Fruit fly (Drosophila melanogaster) whole organism, embryonic: ENCODE measurements around the gene CG3626.
A peak's percentile ranks its signal among the peaks of the same experiment; 100 is the strongest.

ENCODE experiments used
- Bteb2 ChIP-seq: fragments of 200-800 bp; sonication (Bioruptor generic); optimal IDR thresholded peaks from 2 replicates; lab custom pipeline; 2016; ENCODE audit warnings: missing biosample characterization, missing genetic modification characterization
- C15 ChIP-seq: fragments of 200-800 bp; sonication (Bioruptor generic); IDR thresholded peaks from 3 replicates; pipeline ENCODE4 v1.3.6; 2022; ENCODE audit warnings: missing biosample characterization, missing genetic modification characterization
- CG10209 ChIP-seq: fragments of 200-800 bp; sonication (Bioruptor generic); optimal IDR thresholded peaks from 3 replicates; lab custom pipeline; 2017; ENCODE audit warnings: missing biosample characterization, mild to moderate bottlenecking, missing genetic modification characterization, missing genetic modification reagents
- CG10959 ChIP-seq: fragments of 200-800 bp; sonication (Bioruptor generic); IDR thresholded peaks from 2 replicates; pipeline ENCODE4 v1.3.6; 2022; ENCODE audit warnings: missing biosample characterization, missing genetic modification characterization
- CG11504 ChIP-seq: fragments of 200-800 bp; sonication (Bioruptor generic); optimal IDR thresholded peaks from 3 replicates; lab custom pipeline; 2019; ENCODE audit warnings: missing biosample characterization, mild to moderate bottlenecking, missing genetic modification characterization, moderate library complexity
- CG11695 ChIP-seq: fragments of 200-800 bp; sonication (Bioruptor generic); IDR thresholded peaks from 3 replicates; pipeline ENCODE4 v1.3.6; 2022; ENCODE audit warnings: missing biosample characterization, missing genetic modification characterization
- CG12155 ChIP-seq: fragments of 200-800 bp; sonication (Bioruptor generic); optimal IDR thresholded peaks from 3 replicates; lab custom pipeline; 2016; ENCODE audit warnings: missing biosample characterization, missing genetic modification characterization
- CG12942 ChIP-seq: fragments of 200-800 bp; sonication (Bioruptor generic); optimal IDR thresholded peaks from 3 replicates; lab custom pipeline; 2016; ENCODE audit warnings: missing biosample characterization, missing genetic modification characterization
- CG15011 ChIP-seq: fragments of 200-800 bp; sonication (Bioruptor generic); optimal IDR thresholded peaks from 3 replicates; lab custom pipeline; 2018; ENCODE audit warnings: missing biosample characterization, mild to moderate bottlenecking, missing genetic modification characterization
- CG1529 ChIP-seq: fragments of 200-800 bp; sonication (Bioruptor generic); optimal IDR thresholded peaks from 3 replicates; lab custom pipeline; 2018; ENCODE audit warnings: missing biosample characterization, missing genetic modification characterization
- CG17186 ChIP-seq: fragments of 200-800 bp; sonication (Bioruptor generic); optimal IDR thresholded peaks from 3 replicates; lab custom pipeline; 2017; ENCODE audit warnings: missing biosample characterization, missing genetic modification reagents, missing genetic modification characterization
- CG17912 ChIP-seq: fragments of 200-800 bp; sonication (Bioruptor generic); optimal IDR thresholded peaks from 2 replicates; lab custom pipeline; 2018; ENCODE audit warnings: missing biosample characterization, mild to moderate bottlenecking, missing genetic modification characterization
- CG1792 ChIP-seq: fragments of 200-800 bp; sonication (Bioruptor generic); optimal IDR thresholded peaks from 2 replicates; lab custom pipeline; 2016; ENCODE audit warnings: missing biosample characterization, missing genetic modification characterization
- CG18599 ChIP-seq: fragments of 200-800 bp; sonication (Bioruptor generic); optimal IDR thresholded peaks from 3 replicates; lab custom pipeline; 2017; ENCODE audit warnings: missing biosample characterization, missing genetic modification characterization, mild to moderate bottlenecking, moderate library complexity, missing genetic modification reagents
- CG30431 ChIP-seq: fragments of 200-800 bp; sonication (Bioruptor generic); optimal IDR thresholded peaks from 2 replicates; lab custom pipeline; 2017; ENCODE audit warnings: missing biosample characterization, missing genetic modification characterization
- CG3407 ChIP-seq: fragments of 200-800 bp; sonication (Bioruptor generic); optimal IDR thresholded peaks from 2 replicates; lab custom pipeline; 2018; ENCODE audit warnings: missing biosample characterization, mild to moderate bottlenecking, missing genetic modification characterization
- CG5180 ChIP-seq: fragments of 200-800 bp; sonication (Bioruptor generic); optimal IDR thresholded peaks from 3 replicates; lab custom pipeline; 2017; ENCODE audit warnings: missing biosample characterization, missing genetic modification characterization, mild to moderate bottlenecking, moderate library complexity, missing genetic modification reagents
- CG7556 ChIP-seq: fragments of 200-800 bp; sonication (Bioruptor generic); optimal IDR thresholded peaks from 2 replicates; lab custom pipeline; 2017; ENCODE audit warnings: missing biosample characterization, mild to moderate bottlenecking, missing genetic modification characterization
- CG8089 ChIP-seq: fragments of 200-800 bp; sonication (Bioruptor generic); optimal IDR thresholded peaks from 3 replicates; lab custom pipeline; 2016; ENCODE audit warnings: missing biosample characterization, missing genetic modification characterization
- CG8478 ChIP-seq: fragments of >200 bp; optimal IDR thresholded peaks from 2 replicates; lab custom pipeline; 2018
- Camta ChIP-seq: fragments of 200-800 bp; sonication (Bioruptor generic); optimal IDR thresholded peaks from 2 replicates; lab custom pipeline; 2016; ENCODE audit warnings: missing biosample characterization, missing genetic modification characterization
- CrebB ChIP-seq: fragments of 200-800 bp; sonication (Bioruptor generic); optimal IDR thresholded peaks from 3 replicates; lab custom pipeline; 2018; ENCODE audit warnings: missing biosample characterization, mild to moderate bottlenecking, missing genetic modification characterization
- Dll ChIP-seq: fragments of 200-800 bp; sonication (Bioruptor generic); IDR thresholded peaks from 4 replicates; pipeline ENCODE4 v1.3.6; 2022; ENCODE audit warnings: missing biosample characterization, missing genetic modification characterization; ENCODE audit not compliant: partially characterized antibody
- H2.0 ChIP-seq: fragments of 200-800 bp; sonication (Bioruptor generic); IDR thresholded peaks from 2 replicates; pipeline ENCODE4 v1.3.6; 2022; ENCODE audit warnings: missing biosample characterization, missing genetic modification characterization
- MBD-R2 ChIP-seq: fragments of 200-800 bp; sonication (Bioruptor generic); IDR thresholded peaks from 2 replicates; pipeline ENCODE4 v1.3.6; 2022; ENCODE audit warnings: missing biosample characterization, missing genetic modification characterization
- Neu2 ChIP-seq: fragments of 200-800 bp; sonication (Bioruptor generic); optimal IDR thresholded peaks from 3 replicates; lab custom pipeline; 2016; ENCODE audit warnings: missing biosample characterization, missing genetic modification characterization, borderline replicate concordance
- Opbp ChIP-seq: fragments of 200-800 bp; sonication (Bioruptor generic); IDR thresholded peaks from 3 replicates; pipeline ENCODE4 v1.3.6; 2022; ENCODE audit warnings: missing biosample characterization, missing genetic modification characterization; ENCODE audit not compliant: partially characterized antibody
- Pdp1 ChIP-seq, 2 experiments: fragments of 200-800 bp; sonication (Bioruptor generic); optimal IDR thresholded peaks; 3 replicates each; lab custom pipeline; 2016; ENCODE audit warnings: missing biosample characterization in 2 of 2, missing genetic modification characterization in 2 of 2, mild to moderate bottlenecking in 1 of 2, moderate library complexity in 1 of 2
- ase ChIP-seq: fragments of 200-800 bp; sonication (Bioruptor generic); IDR thresholded peaks from 3 replicates; pipeline ENCODE4 v1.3.6; 2022; ENCODE audit warnings: missing biosample characterization, missing genetic modification characterization
- ato ChIP-seq: fragments of 200-800 bp; sonication (Bioruptor generic); IDR thresholded peaks from 2 replicates; pipeline ENCODE4 v1.3.6; 2022; ENCODE audit warnings: missing biosample characterization, missing genetic modification characterization; ENCODE audit not compliant: partially characterized antibody
- az2 ChIP-seq: fragments of 200-800 bp; sonication (Bioruptor generic); optimal IDR thresholded peaks from 3 replicates; lab custom pipeline; 2016; ENCODE audit warnings: missing biosample characterization, missing genetic modification characterization
- bcd ChIP-seq: fragments of 200-800 bp; sonication (Bioruptor generic); optimal IDR thresholded peaks from 2 replicates; lab custom pipeline; 2017; ENCODE audit warnings: missing biosample characterization, mild to moderate bottlenecking, missing genetic modification characterization
- bowl ChIP-seq: fragments of 200-800 bp; sonication (Bioruptor generic); IDR thresholded peaks from 2 replicates; pipeline ENCODE4 v1.3.6; 2022; ENCODE audit warnings: missing biosample characterization, missing genetic modification characterization
- cas ChIP-seq: fragments of 200-800 bp; sonication (Bioruptor generic); IDR thresholded peaks from 2 replicates; pipeline ENCODE4 v1.3.6; 2022; ENCODE audit warnings: missing biosample characterization, missing genetic modification characterization
- chif ChIP-seq, 2 experiments: fragments of 200-800 bp; sonication (Bioruptor generic); optimal IDR thresholded peaks; 3 replicates each; lab custom pipeline; 2016; ENCODE audit warnings: missing biosample characterization in 2 of 2, missing genetic modification characterization in 2 of 2
- dan ChIP-seq: fragments of 200-800 bp; sonication (Bioruptor generic); IDR thresholded peaks from 2 replicates; pipeline ENCODE4 v1.3.6; 2022; ENCODE audit warnings: missing biosample characterization, missing genetic modification characterization
- ems ChIP-seq: fragments of 200-800 bp; sonication (Bioruptor generic); optimal IDR thresholded peaks from 3 replicates; lab custom pipeline; 2016; ENCODE audit warnings: missing biosample characterization, missing genetic modification characterization
- eve ChIP-seq, 2 experiments: fragments of >200 bp; optimal IDR thresholded peaks; 2 replicates each; lab custom pipeline; 2017; ENCODE audit warnings: missing biosample characterization in 2 of 2, missing genetic modification characterization in 2 of 2
- fu2 ChIP-seq: fragments of 200-800 bp; sonication (Bioruptor generic); optimal IDR thresholded peaks from 2 replicates; lab custom pipeline; 2016; ENCODE audit warnings: missing biosample characterization, missing genetic modification characterization
- ham ChIP-seq: fragments of 200-800 bp; sonication (Bioruptor generic); IDR thresholded peaks from 2 replicates; pipeline ENCODE4 v1.3.6; 2022; ENCODE audit warnings: missing biosample characterization, missing genetic modification characterization
- insv ChIP-seq, 2 experiments: fragments of 200-800 bp; sonication (Bioruptor generic); optimal IDR thresholded peaks; 3 replicates each; lab custom pipeline; 2016 to 2018; ENCODE audit warnings: missing biosample characterization in 2 of 2, missing genetic modification characterization in 2 of 2
- lab ChIP-seq: fragments of 200-800 bp; sonication (Bioruptor generic); optimal IDR thresholded peaks from 3 replicates; lab custom pipeline; 2017; ENCODE audit warnings: missing biosample characterization, missing genetic modification characterization, mild to moderate bottlenecking, moderate library complexity, missing genetic modification reagents
- lbe ChIP-seq: fragments of 200-800 bp; sonication (Bioruptor generic); optimal IDR thresholded peaks from 2 replicates; lab custom pipeline; 2016; ENCODE audit warnings: missing biosample characterization, mild to moderate bottlenecking, missing genetic modification characterization
- oc ChIP-seq: fragments of 200-800 bp; sonication (Bioruptor generic); optimal IDR thresholded peaks from 2 replicates; lab custom pipeline; 2018; ENCODE audit warnings: missing biosample characterization, mild to moderate bottlenecking, missing genetic modification characterization, moderate library complexity
- p53 ChIP-seq: fragments of 200-800 bp; sonication (Bioruptor generic); optimal IDR thresholded peaks from 2 replicates; lab custom pipeline; 2016; ENCODE audit warnings: missing biosample characterization, missing genetic modification characterization
- phol ChIP-seq: fragments of 200-800 bp; sonication (Bioruptor generic); optimal IDR thresholded peaks from 3 replicates; lab custom pipeline; 2018; ENCODE audit warnings: missing biosample characterization, mild to moderate bottlenecking, missing genetic modification characterization, moderate library complexity
- schlank ChIP-seq: fragments of 200-800 bp; sonication (Bioruptor generic); optimal IDR thresholded peaks from 2 replicates; lab custom pipeline; 2018; ENCODE audit warnings: missing biosample characterization, mild to moderate bottlenecking, missing genetic modification characterization
- sob ChIP-seq: fragments of 200-800 bp; sonication (Bioruptor generic); IDR thresholded peaks from 2 replicates; pipeline ENCODE4 v1.3.6; 2022; ENCODE audit warnings: missing biosample characterization, missing genetic modification characterization
- sr ChIP-seq: fragments of 200-800 bp; sonication (Bioruptor generic); IDR thresholded peaks from 3 replicates; pipeline ENCODE4 v1.3.6; 2022; ENCODE audit warnings: missing biosample characterization, missing genetic modification characterization
- unpg ChIP-seq: fragments of 200-800 bp; sonication (Bioruptor generic); optimal IDR thresholded peaks from 3 replicates; lab custom pipeline; 2018; ENCODE audit warnings: missing biosample characterization, mild to moderate bottlenecking, missing genetic modification characterization, moderate library complexity
- vnd ChIP-seq: fragments of 200-800 bp; sonication (Bioruptor generic); IDR thresholded peaks from 3 replicates; pipeline ENCODE4 v1.3.6; 2022; ENCODE audit warnings: missing biosample characterization, missing genetic modification characterization; ENCODE audit not compliant: partially characterized antibody
- wdn ChIP-seq: fragments of 200-800 bp; sonication (Bioruptor generic); IDR thresholded peaks from 2 replicates; pipeline ENCODE4 v1.3.6; 2022; ENCODE audit warnings: missing biosample characterization, missing genetic modification characterization

CG3626 gene

dm6 chrX:4366196-4366595 is at the start of gene CG3626 (continued):
- TF ChIP-seq eve (GFP tag; optimal IDR thresholded peaks at IDR 0.05; lab: Kevin White, UChicago) (no peak), CG3407 (GFP tag; lab: Kevin White, UChicago) (no peak), phol (tag; lab: Kevin White, UChicago) (peak; percentile 49), MBD-R2 (GFP tag; lab: Robert Waterston, UW) (peak; percentile 90), ems (GFP tag; lab: Kevin White, UChicago) (no peak), lab (GFP tag; lab: Kevin White, UChicago) (no peak), az2 (GFP tag; lab: Kevin White, UChicago) (no peak), oc (tag; lab: Kevin White, UChicago) (no peak), Bteb2 (GFP tag; lab: Kevin White, UChicago) (no peak), bcd (peak; percentile 27), H2.0 (no peak), CG10209 (no peak), CrebB (tag; lab: Kevin White, UChicago) (no peak), CG10959 (no peak), CG11695 (GFP tag; lab: Robert Waterston, UW) (no peak), CG1529 (no peak), dan (no peak), lbe (GFP tag; lab: Kevin White, UChicago) (no peak), CG8478 (lab: Kevin White, UChicago) (no peak), unpg (no peak), Camta (GFP tag; lab: Kevin White, UChicago) (no peak), Dll (GFP tag; lab: Robert Waterston, UW) (peak; percentile 81), insv (GFP tag; optimal IDR thresholded peaks at IDR 0.05; lab: Kevin White, UChicago) (peak in 1 of 2 experiments; percentile 23), sr (GFP tag; lab: Robert Waterston, UW) (no peak), CG11504 (tag; lab: Kevin White, UChicago) (no peak), Neu2 (GFP tag; lab: Kevin White, UChicago) (no peak), chif (GFP tag; optimal IDR thresholded peaks at IDR 0.05; lab: Kevin White, UChicago) (peak in 1 of 2 experiments; percentile 19), ato (GFP tag; lab: Robert Waterston, UW) (0 out of 2 replicates have a peak, but pooled peaks have one; percentile 54), CG15011 (GFP tag; lab: Kevin White, UChicago) (no peak), CG7556 (no peak), fu2 (GFP tag; lab: Kevin White, UChicago) (no peak), cas (GFP tag; lab: Robert Waterston, UW) (no peak), CG8089 (GFP tag; lab: Kevin White, UChicago) (no peak), sob (no peak; the same call in 1 of the 2 replicates), CG30431 (GFP tag; lab: Kevin White, UChicago) (no peak), p53 (peak; percentile 44), Pdp1 (GFP tag; optimal IDR thresholded peaks at IDR 0.05; lab: Kevin White, UChicago) (no peak), CG17912 (GFP tag; lab: Kevin White, UChicago) (no peak), CG5180 (GFP tag; lab: Kevin White, UChicago) (no peak), CG1792 (GFP tag; lab: Kevin White, UChicago) (no peak), wdn (GFP tag; lab: Robert Waterston, UW) (no peak), bowl (GFP tag; lab: Robert Waterston, UW) (no peak), CG17186 (peak; percentile 21), ase (GFP tag; lab: Robert Waterston, UW) (no peak), vnd (peak; percentile 59; the same call in 2 of the 3 replicates), Opbp (GFP tag; lab: Robert Waterston, UW) (peak; percentile 85), ham (GFP tag; lab: Robert Waterston, UW) (no peak), CG18599 (GFP tag; lab: Kevin White, UChicago) (no peak), CG12155 (GFP tag; lab: Kevin White, UChicago) (peak; percentile 25), CG12942 (GFP tag; lab: Kevin White, UChicago) (no peak), schlank (tag; lab: Kevin White, UChicago) (no peak), C15 (GFP tag; lab: Robert Waterston, UW) (no peak)
